Fruit fly (Drosophila melanogaster): Measurements from ENCODE around the gene Gr28b.

- TF ChIP-seq brk (GFP tag; optimal IDR thresholded peaks at IDR 0.05): no peak
- no peak for TF ChIP-seq psq (GFP tag; optimal IDR thresholded peaks at IDR 0.05)
- no peak for TF ChIP-seq dsf (GFP tag; optimal IDR thresholded peaks at IDR 0.05; ENCODE audit: borderline replicate concordance)
- TF ChIP-seq Vsx2 (GFP tag; optimal IDR thresholded peaks at IDR 0.05; ENCODE audit: partially characterized antibody): no peak
- no peak for TF ChIP-seq sage (GFP tag; optimal IDR thresholded peaks at IDR 0.05)
- TF ChIP-seq Dif (GFP tag; optimal IDR thresholded peaks at IDR 0.05; ENCODE audit: partially characterized antibody): no peak
- TF ChIP-seq Hr78 (GFP tag; optimal IDR thresholded peaks at IDR 0.05): no peak
- TF ChIP-seq h (GFP tag; optimal IDR thresholded peaks at IDR 0.05): no peak
- TF ChIP-seq usp (GFP tag; optimal IDR thresholded peaks at IDR 0.05): no peak
- TF ChIP-seq CG9705 (GFP tag; optimal IDR thresholded peaks at IDR 0.05): no peak
- no peak for TF ChIP-seq jim (GFP tag; optimal IDR thresholded peaks at IDR 0.05)
- no peak for TF ChIP-seq lola (GFP tag; optimal IDR thresholded peaks at IDR 0.05)
- no peak for TF ChIP-seq Sp1 (GFP tag; optimal IDR thresholded peaks at IDR 0.05)
- TF ChIP-seq GATAd (GFP tag; optimal IDR thresholded peaks at IDR 0.05): no peak
These were observed 43.9 kb upstream of the Gr28b start for dm6 chr2L:7505976-7506375.

Measured in whole organism, wandering third instar larva.